Fruit fly (Drosophila melanogaster) whole organism, embryonic: Measurements from ENCODE around the gene CG2321.

ENCODE experiments used
- Asciz ChIP-seq: fragments of 200-800 bp; sonication (Bioruptor generic); optimal IDR thresholded peaks from 2 replicates; lab custom pipeline; 2017; ENCODE audit warnings: missing biosample characterization, mild to moderate bottlenecking, missing genetic modification characterization, missing genetic modification reagents
- CG10979 ChIP-seq: fragments of 200-800 bp; sonication (Bioruptor generic); optimal IDR thresholded peaks from 2 replicates; lab custom pipeline; 2018; ENCODE audit warnings: missing biosample characterization, mild to moderate bottlenecking, missing genetic modification characterization, moderate library complexity
- CG1233 ChIP-seq: fragments of 200-800 bp; sonication (Bioruptor generic); optimal IDR thresholded peaks from 4 replicates; lab custom pipeline; 2018; ENCODE audit warnings: missing biosample characterization, mild to moderate bottlenecking, missing genetic modification characterization
- CG13775 ChIP-seq: fragments of 200-800 bp; sonication (Bioruptor generic); optimal IDR thresholded peaks from 3 replicates; lab custom pipeline; 2017; ENCODE audit warnings: missing biosample characterization, mild to moderate bottlenecking, missing genetic modification characterization
- CG17359 ChIP-seq: fragments of 200-800 bp; sonication (Bioruptor generic); optimal IDR thresholded peaks from 3 replicates; lab custom pipeline; 2018; ENCODE audit warnings: missing biosample characterization, mild to moderate bottlenecking, missing genetic modification characterization, moderate library complexity
- CG17361 ChIP-seq: fragments of 200-800 bp; sonication (Bioruptor generic); IDR thresholded peaks from 3 replicates; pipeline ENCODE4 v1.3.6; 2022; ENCODE audit warnings: missing biosample characterization, missing genetic modification characterization
- CG17802 ChIP-seq: fragments of 200-800 bp; sonication (Bioruptor generic); optimal IDR thresholded peaks from 2 replicates; lab custom pipeline; 2018; ENCODE audit warnings: missing biosample characterization, mild to moderate bottlenecking, missing genetic modification characterization, moderate library complexity
- CG18476 ChIP-seq: fragments of 200-800 bp; sonication (Bioruptor generic); optimal IDR thresholded peaks from 2 replicates; lab custom pipeline; 2016; ENCODE audit warnings: missing biosample characterization, mild to moderate bottlenecking, missing genetic modification characterization
- CG18599 ChIP-seq: fragments of 200-800 bp; sonication (Bioruptor generic); optimal IDR thresholded peaks from 3 replicates; lab custom pipeline; 2017; ENCODE audit warnings: missing biosample characterization, missing genetic modification characterization, mild to moderate bottlenecking, moderate library complexity, missing genetic modification reagents
- CG2116 ChIP-seq: fragments of 200-800 bp; sonication (Bioruptor generic); optimal IDR thresholded peaks from 3 replicates; lab custom pipeline; 2018; ENCODE audit warnings: missing biosample characterization, mild to moderate bottlenecking, missing genetic modification characterization
- CG2712 ChIP-seq: fragments of 200-800 bp; optimal IDR thresholded peaks from 3 replicates; lab custom pipeline; 2019; ENCODE audit warnings: missing biosample characterization, mild to moderate bottlenecking, missing genetic modification characterization, moderate library complexity
- CG31388 ChIP-seq: fragments of 200-800 bp; sonication (Bioruptor generic); optimal IDR thresholded peaks from 2 replicates; lab custom pipeline; 2016; ENCODE audit warnings: missing biosample characterization, missing genetic modification characterization
- CG33557 ChIP-seq: fragments of 200-800 bp; sonication (Bioruptor generic); optimal IDR thresholded peaks from 2 replicates; lab custom pipeline; 2019; ENCODE audit warnings: missing biosample characterization, mild to moderate bottlenecking, missing genetic modification characterization, moderate library complexity
- CG3407 ChIP-seq: fragments of 200-800 bp; sonication (Bioruptor generic); optimal IDR thresholded peaks from 2 replicates; lab custom pipeline; 2018; ENCODE audit warnings: missing biosample characterization, mild to moderate bottlenecking, missing genetic modification characterization
- CG5953 ChIP-seq: fragments of 200-800 bp; sonication (Bioruptor generic); IDR thresholded peaks from 2 replicates; pipeline ENCODE4 v1.3.6; 2022; ENCODE audit warnings: missing biosample characterization, missing genetic modification characterization
- CG7839 ChIP-seq: fragments of 200-800 bp; sonication (Bioruptor generic); optimal IDR thresholded peaks from 3 replicates; lab custom pipeline; 2018; ENCODE audit warnings: missing biosample characterization, mild to moderate bottlenecking, missing genetic modification characterization, moderate library complexity
- CG7963 ChIP-seq: fragments of 200-800 bp; sonication (Bioruptor generic); IDR thresholded peaks from 3 replicates; pipeline ENCODE4 v1.3.6; 2022; ENCODE audit warnings: missing biosample characterization, missing genetic modification characterization; ENCODE audit not compliant: partially characterized antibody
- CG7987 ChIP-seq: fragments of 200-800 bp; sonication (Bioruptor generic); optimal IDR thresholded peaks from 2 replicates; lab custom pipeline; 2018; ENCODE audit warnings: missing biosample characterization, mild to moderate bottlenecking, missing genetic modification characterization, moderate library complexity
- CG8290 ChIP-seq, 3 experiments: fragments of 200-800 bp; sonication (Bioruptor generic); optimal IDR thresholded peaks; 2 replicates each; lab custom pipeline; 2016 to 2019; ENCODE audit warnings: missing biosample characterization in 3 of 3, missing genetic modification characterization in 3 of 3, mild to moderate bottlenecking in 2 of 3, moderate library complexity in 1 of 3
- CG8388 ChIP-seq: fragments of 200-800 bp; sonication (Bioruptor generic); optimal IDR thresholded peaks from 2 replicates; lab custom pipeline; 2019; ENCODE audit warnings: missing biosample characterization, mild to moderate bottlenecking, missing genetic modification characterization, moderate library complexity
- CG9727 ChIP-seq: fragments of 200-800 bp; sonication (Bioruptor generic); optimal IDR thresholded peaks from 3 replicates; lab custom pipeline; 2017; ENCODE audit warnings: missing biosample characterization, mild to moderate bottlenecking, missing genetic modification characterization
- CG9817 ChIP-seq: fragments of 200-800 bp; sonication (Bioruptor generic); optimal IDR thresholded peaks from 2 replicates; lab custom pipeline; 2018; ENCODE audit warnings: missing biosample characterization, mild to moderate bottlenecking, missing genetic modification characterization, moderate library complexity
- CHES-1-like ChIP-seq: fragments of 200-800 bp; sonication (Bioruptor generic); optimal IDR thresholded peaks from 2 replicates; lab custom pipeline; 2016; ENCODE audit warnings: missing biosample characterization, missing genetic modification characterization
- CTCF ChIP-seq: fragments of 200-800 bp; sonication (Bioruptor generic); optimal IDR thresholded peaks from 2 replicates; lab custom pipeline; 2017; ENCODE audit warnings: missing biosample characterization, mild to moderate bottlenecking, missing genetic modification characterization, moderate library complexity
- CrebB ChIP-seq: fragments of 200-800 bp; sonication (Bioruptor generic); optimal IDR thresholded peaks from 3 replicates; lab custom pipeline; 2018; ENCODE audit warnings: missing biosample characterization, mild to moderate bottlenecking, missing genetic modification characterization
- Dfd ChIP-seq, 2 experiments: fragments of >200 bp; optimal IDR thresholded peaks; 2 replicates each; lab custom pipeline; 2017; ENCODE audit warnings: missing biosample characterization in 2 of 2, missing genetic modification characterization in 2 of 2
- Fer3 ChIP-seq: fragments of 200-800 bp; sonication (Bioruptor generic); optimal IDR thresholded peaks from 2 replicates; lab custom pipeline; 2018; ENCODE audit warnings: missing biosample characterization, mild to moderate bottlenecking, missing genetic modification characterization, moderate library complexity
- GATAe ChIP-seq: fragments of 200-800 bp; sonication (Bioruptor generic); conservative IDR thresholded peaks from 2 replicates; pipeline ENCODE4 v1.3.6; 2022; ENCODE audit warnings: missing biosample characterization, missing genetic modification characterization
- H2.0 ChIP-seq: fragments of 200-800 bp; sonication (Bioruptor generic); IDR thresholded peaks from 2 replicates; pipeline ENCODE4 v1.3.6; 2022; ENCODE audit warnings: missing biosample characterization, missing genetic modification characterization
- Hsf ChIP-seq: fragments of 200-800 bp; sonication (Bioruptor generic); optimal IDR thresholded peaks from 3 replicates; lab custom pipeline; 2016; ENCODE audit warnings: missing biosample characterization, missing genetic modification characterization
- MBD-R2 ChIP-seq: fragments of 200-800 bp; sonication (Bioruptor generic); IDR thresholded peaks from 2 replicates; pipeline ENCODE4 v1.3.6; 2022; ENCODE audit warnings: missing biosample characterization, missing genetic modification characterization
- NK7.1 ChIP-seq: fragments of 200-800 bp; sonication (Bioruptor generic); optimal IDR thresholded peaks from 3 replicates; lab custom pipeline; 2016; ENCODE audit warnings: missing biosample characterization, missing genetic modification characterization
- Taf1 ChIP-seq: fragments of 200-800 bp; sonication (Bioruptor generic); IDR thresholded peaks from 2 replicates; pipeline ENCODE4 v1.3.6; 2022; ENCODE audit warnings: missing biosample characterization, missing genetic modification characterization
- Vsx1 ChIP-seq: fragments of 200-800 bp; sonication (Bioruptor generic); optimal IDR thresholded peaks from 2 replicates; lab custom pipeline; 2017; ENCODE audit warnings: missing biosample characterization, mild to moderate bottlenecking, missing genetic modification characterization, missing genetic modification reagents
- bigmax ChIP-seq: fragments of 200-800 bp; sonication (Bioruptor generic); optimal IDR thresholded peaks from 2 replicates; lab custom pipeline; 2018; ENCODE audit warnings: missing biosample characterization, mild to moderate bottlenecking, missing genetic modification characterization
- br ChIP-seq: fragments of >200 bp; optimal IDR thresholded peaks from 2 replicates; lab custom pipeline; 2017
- caup ChIP-seq: fragments of 200-800 bp; sonication (Bioruptor generic); optimal IDR thresholded peaks from 3 replicates; lab custom pipeline; 2017; ENCODE audit warnings: missing biosample characterization, mild to moderate bottlenecking, missing genetic modification characterization, moderate library complexity; ENCODE audit not compliant: severe bottlenecking
- ci ChIP-seq: fragments of 200-800 bp; sonication (Bioruptor generic); IDR thresholded peaks from 3 replicates; pipeline ENCODE4 v1.3.6; 2022; ENCODE audit warnings: missing biosample characterization, missing genetic modification characterization
- ems ChIP-seq: fragments of 200-800 bp; sonication (Bioruptor generic); optimal IDR thresholded peaks from 3 replicates; lab custom pipeline; 2016; ENCODE audit warnings: missing biosample characterization, missing genetic modification characterization
- esg ChIP-seq: fragments of 200-800 bp; sonication (Bioruptor generic); conservative IDR thresholded peaks from 2 replicates; pipeline ENCODE4 v1.3.6; 2022; ENCODE audit warnings: missing biosample characterization, missing genetic modification characterization
- grn ChIP-seq: fragments of 200-800 bp; sonication (Bioruptor generic); optimal IDR thresholded peaks from 3 replicates; lab custom pipeline; 2017; ENCODE audit warnings: missing biosample characterization, missing genetic modification characterization
- hbn ChIP-seq: fragments of 200-800 bp; sonication (Bioruptor generic); IDR thresholded peaks from 2 replicates; pipeline ENCODE4 v1.3.6; 2022; ENCODE audit warnings: missing biosample characterization, missing genetic modification characterization; ENCODE audit not compliant: partially characterized antibody
- her ChIP-seq: fragments of 200-800 bp; sonication (Bioruptor generic); optimal IDR thresholded peaks from 2 replicates; lab custom pipeline; 2016; ENCODE audit warnings: missing biosample characterization, missing genetic modification characterization
- lilli ChIP-seq: fragments of 200-800 bp; sonication (Bioruptor generic); optimal IDR thresholded peaks from 3 replicates; lab custom pipeline; 2016; ENCODE audit warnings: missing biosample characterization, missing genetic modification characterization
- lola ChIP-seq, 3 experiments: fragments of >200 bp in 2 of 3; fragments of 200-800 bp in 1 of 3; sonication (Bioruptor generic) in 1 of 3; optimal IDR thresholded peaks; 2 replicates each; lab custom pipeline; 2017 to 2019; ENCODE audit warnings: missing biosample characterization in 3 of 3, missing genetic modification characterization in 3 of 3, mild to moderate bottlenecking in 1 of 3, moderate library complexity in 1 of 3
- ranshi ChIP-seq: fragments of 200-800 bp; sonication (Bioruptor generic); IDR thresholded peaks from 2 replicates; pipeline ENCODE4 v1.3.6; 2022; ENCODE audit warnings: missing biosample characterization, missing genetic modification characterization
- salm ChIP-seq: fragments of 200-800 bp; sonication (Bioruptor generic); optimal IDR thresholded peaks from 2 replicates; lab custom pipeline; 2018; ENCODE audit warnings: missing biosample characterization, mild to moderate bottlenecking, missing genetic modification characterization
- sd ChIP-seq: fragments of 200-800 bp; sonication (Bioruptor generic); optimal IDR thresholded peaks from 3 replicates; lab custom pipeline; 2018; ENCODE audit warnings: missing biosample characterization, mild to moderate bottlenecking, missing genetic modification characterization, moderate library complexity
- shn ChIP-seq: fragments of 200-800 bp; sonication (Bioruptor generic); optimal IDR thresholded peaks from 3 replicates; lab custom pipeline; 2016; ENCODE audit warnings: missing biosample characterization, missing genetic modification characterization
- unc-4 ChIP-seq: fragments of 200-800 bp; sonication (Bioruptor generic); IDR thresholded peaks from 2 replicates; pipeline ENCODE4 v1.3.6; 2022; ENCODE audit warnings: missing biosample characterization, missing genetic modification characterization; ENCODE audit not compliant: partially characterized antibody
- vvl ChIP-seq: fragments of 200-800 bp; sonication (Bioruptor generic); IDR thresholded peaks from 2 replicates; pipeline ENCODE4 v1.3.6; 2022; ENCODE audit warnings: missing biosample characterization, missing genetic modification characterization

CG2321 gene

dm6 chr3R:29479922-29480321 is 9.1 kb downstream of the CG2321 start (continued):
- TF ChIP-seq vvl (GFP tag; lab: Robert Waterston, UW) (peak; percentile 38; the same call in 1 of the 2 replicates), Taf1 (GFP tag; lab: Robert Waterston, UW) (no peak), ems (GFP tag; lab: Kevin White, UChicago) (peak; percentile 2), H2.0 (no peak), ci (GFP tag; lab: Robert Waterston, UW) (peak; percentile 70; the same call in 2 of the 3 replicates), CG33557 (GFP tag; lab: Kevin White, UChicago) (no peak), CG17359 (tag; lab: Kevin White, UChicago) (peak; percentile 18), CG7963 (GFP tag; lab: Robert Waterston, UW) (no peak), CG1233 (peak; percentile 53), CG2712 (tag; lab: Kevin White, UChicago) (peak; percentile 1), ranshi (peak; percentile 10; the same call in 1 of the 2 replicates), CG13775 (GFP tag; lab: Kevin White, UChicago) (no peak), CG18476 (no peak), Asciz (peak; percentile 56), her (GFP tag; lab: Kevin White, UChicago) (no peak), bigmax (no peak), CG2116 (GFP tag; lab: Kevin White, UChicago) (no peak), GATAe (GFP tag; lab: Robert Waterston, UW) (no peak), Fer3 (tag; lab: Kevin White, UChicago) (peak; percentile 36), caup (GFP tag; lab: Kevin White, UChicago) (peak; percentile 42), lilli (GFP tag; lab: Kevin White, UChicago) (no peak), CG10979 (tag; lab: Kevin White, UChicago) (no peak), grn (GFP tag; lab: Kevin White, UChicago) (peak; percentile 38), CG9727 (GFP tag; lab: Kevin White, UChicago) (peak; percentile 4), NK7.1 (GFP tag; lab: Kevin White, UChicago) (no peak), CG7987 (peak; percentile 4), CG7839 (tag; lab: Kevin White, UChicago) (no peak), CTCF (GFP tag; lab: Kevin White, UChicago) (no peak), shn (GFP tag; lab: Kevin White, UChicago) (no peak), CrebB (tag; lab: Kevin White, UChicago) (peak; percentile 42), Hsf (GFP tag; lab: Kevin White, UChicago) (no peak), CG5953 (no peak), lola (GFP tag; optimal IDR thresholded peaks at IDR 0.05; lab: Kevin White, UChicago) (peak in 1 of 3 experiments; percentile 2), CG17361 (GFP tag; lab: Robert Waterston, UW) (no peak), CG3407 (GFP tag; lab: Kevin White, UChicago) (peak; percentile 61), CG8388 (GFP tag; lab: Kevin White, UChicago) (no peak), CG18599 (GFP tag; lab: Kevin White, UChicago) (peak; percentile 40), MBD-R2 (GFP tag; lab: Robert Waterston, UW) (no peak), br (no peak), hbn (GFP tag; lab: Robert Waterston, UW) (no peak), CG17802 (tag; lab: Kevin White, UChicago) (no peak), CG31388 (GFP tag; lab: Kevin White, UChicago) (no peak), CHES-1-like (GFP tag; lab: Kevin White, UChicago) (no peak), esg (GFP tag; lab: Robert Waterston, UW) (no peak), unc-4 (no peak), salm (tag; lab: Kevin White, UChicago) (peak; percentile 11), Dfd (GFP tag; optimal IDR thresholded peaks at IDR 0.05; lab: Kevin White, UChicago) (no peak), CG9817 (tag; lab: Kevin White, UChicago) (no peak), sd (tag; lab: Kevin White, UChicago) (peak; percentile 65), CG8290 (GFP tag; optimal IDR thresholded peaks at IDR 0.05; lab: Kevin White, UChicago) (no peak), CG8290 (tag; optimal IDR thresholded peaks at IDR 0.05; lab: Kevin White, UChicago) (peak in 1 of 2 experiments; percentile 22), Vsx1 (GFP tag; lab: Kevin White, UChicago) (peak; percentile 57)
